Worm (Caenorhabditis elegans) whole organism, L4/young adult: Measurements from ENCODE around the gene Y70C5B.2.

Source experiments
- dao-5 ChIP-seq: sonication (generic microtip); optimal IDR thresholded peaks from 2 replicates; lab custom pipeline; 2016; ENCODE audit warnings: missing genotype, missing genetic modification characterization, moderate library complexity, missing compliant biosample characterization
- him-1 ChIP-seq: sonication (generic microtip); optimal IDR thresholded peaks from 2 replicates; lab custom pipeline; 2016; ENCODE audit warnings: missing genotype, missing genetic modification reagents, missing genetic modification characterization, missing compliant biosample characterization

ce11 chrV:16610791-16611385, 49.8 kb downstream of the Y70C5B.2 start, which contains the start of gene srw-54:
- TF ChIP-seq him-1 (no peak), dao-5 (no peak)
